Worm (Caenorhabditis elegans): Measurements from ENCODE around the gene R155.3.

The R155.3 gene

ce11 chrIII:1965161-1965560 lies 11.4 kb downstream of the R155.3 start:
- TF ChIP-seq ceh-48 (tag; optimal IDR thresholded peaks at IDR 0.05): peak; percentile 70

- TF ChIP-seq unc-42 (tag; optimal IDR thresholded peaks at IDR 0.05) (no peak), gmeb-2 (tag; optimal IDR thresholded peaks at IDR 0.05) (no peak), ceh-14 (tag; optimal IDR thresholded peaks at IDR 0.05) (no peak), Y22D7AL.16 (tag; optimal IDR thresholded peaks at IDR 0.05) (no peak), npax-4 (tag; optimal IDR thresholded peaks at IDR 0.05) (no peak)
These were observed 13.4 kb downstream of the R155.3 start for ce11 chrIII:1963128-1963527.

ce11 chrIII:1962552-1962951 lies 14.0 kb downstream of the R155.3 start:
- no peak for TF ChIP-seq sox-2 (GFP tag; IDR thresholded peaks at IDR 0.05)
- TF ChIP-seq dmd-4 (tag; optimal IDR thresholded peaks at IDR 0.05; ENCODE audit: borderline replicate concordance): no peak
- no peak for TF ChIP-seq ceh-19 (GFP tag; optimal IDR thresholded peaks at IDR 0.05)
- TF ChIP-seq nhr-232 (tag; optimal IDR thresholded peaks at IDR 0.05): no peak
- no peak for TF ChIP-seq tbx-7 (tag; optimal IDR thresholded peaks at IDR 0.05)
- no peak for TF ChIP-seq nfya-1 (tag; optimal IDR thresholded peaks at IDR 0.05)
- no peak for TF ChIP-seq ceh-30 (tag; optimal IDR thresholded peaks at IDR 0.05)
- no peak for TF ChIP-seq sox-4 (tag; optimal IDR thresholded peaks at IDR 0.05)
- TF ChIP-seq mec-3 (tag; optimal IDR thresholded peaks at IDR 0.05; ENCODE audit: borderline replicate concordance): no peak

ce11 chrIII:1961895-1962506 lies 14.5 kb downstream of the R155.3 start, which contains the start of gene mboa-6:
Gene mboa-6, minus strand, starts transcription at chrIII:1961945.
- TF ChIP-seq hlh-15 (tag; optimal IDR thresholded peaks at IDR 0.05) (peak; percentile 5), ceh-45 (GFP tag; IDR thresholded peaks at IDR 0.05) (no peak), unc-86 (tag; optimal IDR thresholded peaks at IDR 0.05) (no peak), madf-2 (tag; optimal IDR thresholded peaks at IDR 0.05) (no peak), che-1 (tag; optimal IDR thresholded peaks at IDR 0.05) (peak; percentile 27), elt-2 (tag; optimal IDR thresholded peaks at IDR 0.05) (peak; percentile 20), unc-55 (GFP tag; optimal IDR thresholded peaks at IDR 0.05) (no peak)

ce11 chrIII:1955520-1956095 lies 20.9 kb downstream of the R155.3 start:
- TF ChIP-seq tbx-7 (tag; optimal IDR thresholded peaks at IDR 0.05): no peak
- peak; percentile 96 for TF ChIP-seq ceh-48 (tag; optimal IDR thresholded peaks at IDR 0.05)

- TF ChIP-seq ceh-31 (tag; optimal IDR thresholded peaks at IDR 0.05): no peak
- no peak for TF ChIP-seq ceh-22 (tag; optimal IDR thresholded peaks at IDR 0.05)
- TF ChIP-seq ahr-1 (tag; optimal IDR thresholded peaks at IDR 0.05): no peak
- TF ChIP-seq nhr-232 (tag; optimal IDR thresholded peaks at IDR 0.05): no peak
- TF ChIP-seq dmd-4 (tag; optimal IDR thresholded peaks at IDR 0.05; ENCODE audit: borderline replicate concordance): no peak
- TF ChIP-seq rnt-1 (tag; optimal IDR thresholded peaks at IDR 0.05): no peak
These were observed 25.2 kb downstream of the R155.3 start, which contains the start of gene F53A3.7 for ce11 chrIII:1951388-1951787. Gene F53A3.7, plus strand, starts transcription at chrIII:1951526.

ce11 chrIII:1950236-1950635 lies 26.3 kb downstream of the R155.3 start, which contains the start of the genes polh-1 and rps-22:
Gene polh-1, minus strand, starts transcription at chrIII:1950269.
Gene rps-22, plus strand, starts transcription at chrIII:1950535.
- TF ChIP-seq pax-1 (tag; optimal IDR thresholded peaks at IDR 0.05): peak; percentile 81
- peak; percentile 54 for TF ChIP-seq elt-2 (tag; optimal IDR thresholded peaks at IDR 0.05)
- TF ChIP-seq ceh-34 (tag; optimal IDR thresholded peaks at IDR 0.05): peak; percentile 42
- peak; percentile 78 for TF ChIP-seq unc-42 (tag; optimal IDR thresholded peaks at IDR 0.05)
- TF ChIP-seq hlh-30 (tag; optimal IDR thresholded peaks at IDR 0.05; ENCODE audit: insufficient read depth): peak; percentile 46
- peak; percentile 38 for TF ChIP-seq ref-2 (tag; optimal IDR thresholded peaks at IDR 0.05)
- no peak for TF ChIP-seq pros-1 (tag; optimal IDR thresholded peaks at IDR 0.05)
- TF ChIP-seq hlh-8 (tag; optimal IDR thresholded peaks at IDR 0.05): no peak
- TF ChIP-seq ceh-31 (tag; optimal IDR thresholded peaks at IDR 0.05): peak; percentile 79
- TF ChIP-seq tbx-2 (tag; optimal IDR thresholded peaks at IDR 0.05): peak; percentile 55
- TF ChIP-seq ceh-45 (GFP tag; IDR thresholded peaks at IDR 0.05): 0 out of 2 replicates have a peak, but pooled peaks have one; percentile 27
- peak; percentile 72 for TF ChIP-seq dve-1 (tag; optimal IDR thresholded peaks at IDR 0.05)
- no peak for TF ChIP-seq ceh-24 (tag; optimal IDR thresholded peaks at IDR 0.05)
- TF ChIP-seq ceh-18 (tag; optimal IDR thresholded peaks at IDR 0.05): peak; percentile 82
- TF ChIP-seq nfya-1 (tag; optimal IDR thresholded peaks at IDR 0.05): peak; percentile 82
- peak; percentile 20 for TF ChIP-seq ets-4 (tag; optimal IDR thresholded peaks at IDR 0.05)
- TF ChIP-seq ceh-48 (tag; optimal IDR thresholded peaks at IDR 0.05): peak; percentile 68
- TF ChIP-seq ceh-9 (tag; optimal IDR thresholded peaks at IDR 0.05): no peak
- TF ChIP-seq rnt-1 (tag; optimal IDR thresholded peaks at IDR 0.05): peak; percentile 38
- TF ChIP-seq ztf-16 (tag; optimal IDR thresholded peaks at IDR 0.05): peak; percentile 22

Measured in whole organism, late embryonic.